Worm (Caenorhabditis elegans) whole organism, mixed stage, embryonic: ENCODE data around the gene cutl-3.

ENCODE experiments used
- M03D4.4 ChIP-seq: sonication (generic microtip); optimal IDR thresholded peaks from 2 replicates; lab custom pipeline; 2017; ENCODE audit warnings: mild to moderate bottlenecking, missing genetic modification characterization, missing compliant biosample characterization
- ceh-83 ChIP-seq: fragments of 200-800 bp; sonication (Bioruptor generic); optimal IDR thresholded peaks from 2 replicates; lab custom pipeline; 2018; ENCODE audit warnings: mild to moderate bottlenecking, missing genetic modification characterization, missing compliant biosample characterization
- ham-2 ChIP-seq: fragments of 200-800 bp; sonication (Bioruptor generic); optimal IDR thresholded peaks from 2 replicates; lab custom pipeline; 2018; ENCODE audit warnings: mild to moderate bottlenecking, missing genetic modification characterization, missing compliant biosample characterization
- lsy-2 ChIP-seq: fragments of 150-350 bp; optimal IDR thresholded peaks from 2 replicates; lab custom pipeline; 2014; ENCODE audit warnings: missing biosample characterization, missing genetic modification characterization
- nhr-28 ChIP-seq: fragments of 150-350 bp; optimal IDR thresholded peaks from 2 replicates; lab custom pipeline; 2014; ENCODE audit warnings: missing biosample characterization, missing genetic modification characterization
- pha-4 ChIP-seq: fragments of 150-350 bp; optimal IDR thresholded peaks from 2 replicates; lab custom pipeline; 2018; ENCODE audit warnings: missing biosample characterization, missing genetic modification reagents, missing genetic modification characterization
- sem-2 ChIP-seq: fragments of 200-800 bp; sonication (Bioruptor generic); optimal IDR thresholded peaks from 2 replicates; lab custom pipeline; 2018; ENCODE audit warnings: mild to moderate bottlenecking, missing genetic modification characterization, missing compliant biosample characterization
- unc-62 ChIP-seq: fragments of 150-350 bp; optimal IDR thresholded peaks from 2 replicates; lab custom pipeline; 2014; ENCODE audit warnings: missing biosample characterization, missing genetic modification reagents, missing genetic modification characterization
- ztf-11 ChIP-seq: fragments of 150-350 bp; optimal IDR thresholded peaks from 2 replicates; lab custom pipeline; 2014; ENCODE audit warnings: missing biosample characterization, missing genetic modification characterization

DNA sequence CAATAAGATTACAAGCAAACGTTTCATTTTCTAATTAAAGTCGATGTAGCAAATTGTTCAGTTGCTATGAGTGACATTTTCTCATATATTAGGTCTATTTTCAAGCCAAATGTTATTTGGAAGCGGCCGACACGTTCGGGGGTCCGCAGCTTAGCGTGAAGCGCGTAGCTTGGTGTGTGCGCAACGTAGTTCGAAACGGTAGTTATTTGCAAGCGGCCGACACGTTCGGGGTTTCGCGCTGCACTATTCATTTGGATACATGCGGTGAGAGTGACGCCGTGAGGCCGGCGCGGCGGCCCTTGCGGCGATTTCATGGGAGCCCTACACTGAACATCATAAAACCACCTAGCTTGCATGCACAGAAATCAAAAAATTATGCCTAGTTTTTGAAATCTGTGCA is 10.8 kb downstream of the cutl-3 start:
- no peak for TF ChIP-seq ztf-11 (tag; lab: Kevin White, UChicago)
- no peak for TF ChIP-seq nhr-28 (tag; lab: Kevin White, UChicago)
- no peak for TF ChIP-seq M03D4.4 (tag; lab: Kevin White, UChicago)
- no peak for TF ChIP-seq sem-2 (GFP tag; lab: Kevin White, UChicago)
- TF ChIP-seq pha-4, result no peak
- no peak for TF ChIP-seq unc-62 (GFP tag; lab: Kevin White, UChicago)
- TF ChIP-seq lsy-2 (tag; lab: Kevin White, UChicago), result no peak
- no peak for TF ChIP-seq ham-2 (GFP tag; lab: Kevin White, UChicago)
- TF ChIP-seq ceh-83 (GFP tag; lab: Kevin White, UChicago), result no peak
